3 worm cellular contexts compared by ENCODE assay signal in the genomic region with DNA sequence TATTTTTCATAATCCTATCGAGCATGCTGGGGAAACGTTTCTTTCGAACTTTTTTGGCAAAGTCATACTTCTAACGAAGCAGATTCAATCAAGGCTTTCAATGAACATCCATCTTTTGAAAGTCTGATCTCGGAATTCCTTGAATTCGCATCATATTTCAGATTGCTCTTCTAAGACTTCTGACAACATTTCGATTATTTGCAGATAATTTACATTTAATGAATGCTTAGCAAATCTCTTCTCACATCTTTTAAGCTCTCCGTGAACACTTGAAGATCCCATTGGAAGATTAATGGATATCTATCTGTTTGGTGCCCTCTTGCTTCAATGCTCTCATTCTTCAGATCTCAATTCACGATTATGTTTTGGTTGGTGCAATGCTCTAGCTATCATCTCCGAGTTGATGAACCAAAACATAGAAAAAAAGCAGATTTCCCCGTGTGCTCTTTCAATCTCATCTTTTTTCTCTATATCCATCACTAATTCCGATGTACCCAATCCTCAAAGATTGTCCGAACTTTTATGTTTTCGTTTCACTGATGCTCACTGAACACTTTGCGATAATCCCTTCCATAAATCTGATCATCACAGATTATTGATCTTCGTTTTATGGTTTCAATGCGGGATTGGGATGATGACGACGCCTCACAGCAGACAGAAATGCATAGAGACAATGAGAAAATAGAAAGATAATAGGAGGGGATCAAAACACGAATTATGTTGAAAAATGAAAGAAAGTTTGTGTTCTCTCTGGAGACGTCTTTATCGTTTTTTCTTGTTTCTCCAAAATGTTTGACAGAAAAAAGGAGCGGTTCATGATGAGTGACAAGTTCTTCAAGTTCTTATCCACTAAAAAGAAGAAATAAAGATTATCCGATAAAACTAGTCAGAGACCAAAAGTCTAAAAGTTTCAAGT.
TF ChIP-seq lines count a peak whose summit lies in the region.

No protein-coding gene starts in this region.

TF ChIP-seq in whole organism, L1 larva, 84 proteins besides CTCF, POLR2A, EP300 and RAD21 (continued from another document and continues in another):
- TF ChIP-seq lsy-2 (tag; optimal IDR thresholded peaks at IDR 0.05; lab: Kevin White, UChicago) (no peak), mab-9 (GFP tag; IDR thresholded peaks at IDR 0.05; lab: Robert Waterston, UW) (no peak), zag-1 (tag; optimal IDR thresholded peaks at IDR 0.05; lab: Kevin White, UChicago) (no peak), ceh-90 (tag; optimal IDR thresholded peaks at IDR 0.05; lab: Kevin White, UChicago) (no peak), irx-1 (tag; optimal IDR thresholded peaks at IDR 0.05; lab: Kevin White, UChicago) (no peak), snu-23 (GFP tag; optimal IDR thresholded peaks at IDR 0.05; lab: Kevin White, UChicago) (peak; percentile 15), mdl-1 (tag; optimal IDR thresholded peaks at IDR 0.05; lab: Kevin White, UChicago) (no peak), nhr-85 (tag; lab: Kevin White, UChicago) (peak; percentile 75), fkh-8 (tag; optimal IDR thresholded peaks at IDR 0.05; lab: Kevin White, UChicago) (peak; percentile 6), hpl-2 (GFP tag; optimal IDR thresholded peaks at IDR 0.05; lab: Kevin White, UChicago) (no peak), fkh-10 (GFP tag; optimal IDR thresholded peaks at IDR 0.05; lab: Kevin White, UChicago) (no peak), pqm-1 (tag; optimal IDR thresholded peaks at IDR 0.05; lab: Kevin White, UChicago) (no peak), unc-130 (tag; optimal IDR thresholded peaks at IDR 0.05; lab: Kevin White, UChicago) (no peak), elt-2 (tag; optimal IDR thresholded peaks at IDR 0.05; lab: Kevin White, UChicago) (no peak), nhr-47 (tag; optimal IDR thresholded peaks at IDR 0.05; lab: Kevin White, UChicago) (no peak), nhr-84 (tag; optimal IDR thresholded peaks at IDR 0.05; lab: Kevin White, UChicago) (no peak), pax-3 (tag; optimal IDR thresholded peaks at IDR 0.05; lab: Kevin White, UChicago) (no peak), nhr-12 (tag; optimal IDR thresholded peaks at IDR 0.05; lab: Kevin White, UChicago) (no peak), nhr-237 (tag; optimal IDR thresholded peaks at IDR 0.05; lab: Kevin White, UChicago) (no peak), C34B4.2 (tag; optimal IDR thresholded peaks at IDR 0.05; lab: Kevin White, UChicago) (no peak), alr-1 (tag; optimal IDR thresholded peaks at IDR 0.05; lab: Kevin White, UChicago; ENCODE audit: borderline replicate concordance) (no peak), C04F5.9 (tag; optimal IDR thresholded peaks at IDR 0.05; lab: Kevin White, UChicago) (no peak), elt-3 (tag; optimal IDR thresholded peaks at IDR 0.05; lab: Kevin White, UChicago) (peak in 1 of 6 experiments; percentile 48), skn-1 (tag; optimal IDR thresholded peaks at IDR 0.05; lab: Kevin White, UChicago) (no peak), hlh-17 (GFP tag; optimal IDR thresholded peaks at IDR 0.05; lab: Kevin White, UChicago; ENCODE audit: borderline replicate concordance) (no peak), hlh-4 (tag; optimal IDR thresholded peaks at IDR 0.05; lab: Kevin White, UChicago) (no peak), mep-1 (tag; optimal IDR thresholded peaks at IDR 0.05; lab: Kevin White, UChicago) (peak; percentile 9), unc-86 (tag; optimal IDR thresholded peaks at IDR 0.05; lab: Kevin White, UChicago) (no peak), nhr-71 (tag; optimal IDR thresholded peaks at IDR 0.05; lab: Kevin White, UChicago) (peak; percentile 68), nhr-20 (tag; optimal IDR thresholded peaks at IDR 0.05; lab: Kevin White, UChicago) (peak; percentile 19), lin-14 (GFP tag; optimal IDR thresholded peaks at IDR 0.05; lab: Kevin White, UChicago) (peak; percentile 37), sox-4 (tag; optimal IDR thresholded peaks at IDR 0.05; lab: Kevin White, UChicago) (peak; percentile 55), isw-1 (GFP tag; IDR thresholded peaks at IDR 0.05; lab: Robert Waterston, UW) (no peak), blmp-1 (tag; optimal IDR thresholded peaks at IDR 0.05; lab: Kevin White, UChicago) (peak; percentile 68), dsc-1 (tag; optimal IDR thresholded peaks at IDR 0.05; lab: Kevin White, UChicago) (peak; percentile 68), unc-30 (tag; optimal IDR thresholded peaks at IDR 0.05; lab: Kevin White, UChicago) (no peak), efl-1 (optimal IDR thresholded peaks at IDR 0.05; lab: Kevin White, UChicago) (no peak), efl-1 (GFP tag; optimal IDR thresholded peaks at IDR 0.05 in 1 of 2; lab: Kevin White, UChicago) (peak in 1 of 2 experiments; percentile 91), nhr-76 (tag; optimal IDR thresholded peaks at IDR 0.05; lab: Kevin White, UChicago) (no peak), ets-5 (GFP tag; IDR thresholded peaks at IDR 0.05; lab: Robert Waterston, UW) (no peak), ceh-63 (GFP tag; optimal IDR thresholded peaks at IDR 0.05; lab: Kevin White, UChicago) (no peak), zip-4 (GFP tag; optimal IDR thresholded peaks at IDR 0.05; lab: Kevin White, UChicago) (no peak)

TF ChIP-seq in whole organism, L2 larva, 48 proteins besides CTCF, POLR2A, EP300 and RAD21 (continued from another document):
- TF ChIP-seq mab-5 (tag; optimal IDR thresholded peaks at IDR 0.05; lab: Kevin White, UChicago) = peak; percentile 27

TF ChIP-seq in whole organism, L4 larva, 104 proteins besides CTCF, POLR2A, EP300 and RAD21 (continued from another document):
- no peak for TF ChIP-seq fos-1 (tag; optimal IDR thresholded peaks at IDR 0.05; lab: Kevin White, UChicago)
- TF ChIP-seq duxl-1 (tag; optimal IDR thresholded peaks at IDR 0.05; lab: Kevin White, UChicago; ENCODE audit: poor library complexity) = no peak
- TF ChIP-seq nhr-111 (GFP tag; optimal IDR thresholded peaks at IDR 0.05; lab: Kevin White, UChicago) = no peak
- TF ChIP-seq nhr-28 (tag; optimal IDR thresholded peaks at IDR 0.05; lab: Kevin White, UChicago) = no peak
TF ChIP-seq in whole organism, L4 larva: peak in this region for 5.
